Fruit fly (Drosophila melanogaster): ENCODE data around the gene ChT.
A peak's percentile ranks its signal among the peaks of the same experiment; 100 is the strongest.

ChT gene

DNA sequence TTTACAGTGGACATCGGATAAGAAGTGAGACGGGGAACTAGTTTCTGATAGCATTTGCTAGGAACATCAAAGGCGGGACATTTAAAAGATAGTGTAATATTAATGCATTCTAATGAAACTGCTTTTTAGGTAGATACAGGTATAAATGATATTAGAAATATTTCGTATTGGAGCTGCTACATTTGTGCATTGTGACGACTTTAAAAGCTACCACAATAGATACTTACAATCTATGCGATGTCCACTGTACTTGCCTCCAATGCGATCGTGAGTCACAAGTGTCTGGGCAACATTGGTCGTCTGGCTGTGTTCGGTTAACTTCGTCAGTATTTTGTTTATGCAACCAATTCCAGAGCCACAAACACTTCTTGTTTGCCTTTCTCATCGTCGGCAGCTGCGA, 10.6 kb upstream of the ChT start (continued):
- peak; percentile 82 for TF ChIP-seq Drgx (GFP tag; IDR thresholded peaks at IDR 0.05)
- TF ChIP-seq tgo (GFP tag; IDR thresholded peaks at IDR 0.05) = peak; percentile 43; the same call in 2 of the 3 replicates
- TF ChIP-seq Sox100B (GFP tag; optimal IDR thresholded peaks at IDR 0.05) = peak; percentile 32
- peak; percentile 40 for TF ChIP-seq CG2120 (GFP tag; optimal IDR thresholded peaks at IDR 0.05)
- no peak for TF ChIP-seq bab2 (GFP tag; optimal IDR thresholded peaks at IDR 0.05)
- peak; percentile 26; the same call in 1 of the 2 replicates for TF ChIP-seq CG14014 (GFP tag; IDR thresholded peaks at IDR 0.05)
- no peak for TF ChIP-seq GATAe (GFP tag; conservative IDR thresholded peaks at IDR 0.05)
- TF ChIP-seq CG8359 (GFP tag; optimal IDR thresholded peaks at IDR 0.05; ENCODE audit: borderline replicate concordance) = no peak
- no peak for TF ChIP-seq ttk (GFP tag; IDR thresholded peaks at IDR 0.05)
- TF ChIP-seq lmd (GFP tag; IDR thresholded peaks at IDR 0.05) = peak; percentile 34; the same call in 1 of the 2 replicates
- TF ChIP-seq CG17186 (GFP tag; optimal IDR thresholded peaks at IDR 0.05) = no peak
- TF ChIP-seq CG8089 (GFP tag; optimal IDR thresholded peaks at IDR 0.05) = no peak
- TF ChIP-seq kni (GFP tag; optimal IDR thresholded peaks at IDR 0.05) = no peak
- 0 out of 3 replicates have a peak, but pooled peaks have one; percentile 7 for TF ChIP-seq CG3726 (GFP tag; IDR thresholded peaks at IDR 0.05)
- TF ChIP-seq CG7745 (tag; optimal IDR thresholded peaks at IDR 0.05) = no peak
- no peak for TF ChIP-seq en (GFP tag; optimal IDR thresholded peaks at IDR 0.05)
- no peak for TF ChIP-seq MBD-R2 (GFP tag; IDR thresholded peaks at IDR 0.05)
- TF ChIP-seq Fer3 (tag; optimal IDR thresholded peaks at IDR 0.05) = peak; percentile 18
- peak; percentile 20 for TF ChIP-seq mam (GFP tag; optimal IDR thresholded peaks at IDR 0.05)
- no peak for TF ChIP-seq CG18476 (GFP tag; optimal IDR thresholded peaks at IDR 0.05)
- TF ChIP-seq p53 (GFP tag; optimal IDR thresholded peaks at IDR 0.05) = no peak
- TF ChIP-seq Ada2b (GFP tag; IDR thresholded peaks at IDR 0.05) = peak; percentile 35
- no peak for TF ChIP-seq D19B (GFP tag; optimal IDR thresholded peaks at IDR 0.05)
- TF ChIP-seq Chrac-16 (GFP tag; optimal IDR thresholded peaks at IDR 0.05) = no peak
- TF ChIP-seq CG13424 (tag; optimal IDR thresholded peaks at IDR 0.05) = peak; percentile 48
- no peak for TF ChIP-seq Mrtf (GFP tag; IDR thresholded peaks at IDR 0.05)
- no peak for TF ChIP-seq Poxn (GFP tag; IDR thresholded peaks at IDR 0.05)
- TF ChIP-seq az2 (GFP tag; optimal IDR thresholded peaks at IDR 0.05) = peak; percentile 7
- no peak for TF ChIP-seq CG11456 (GFP tag; IDR thresholded peaks at IDR 0.05)
- TF ChIP-seq cas (GFP tag; IDR thresholded peaks at IDR 0.05) = no peak
- TF ChIP-seq pan (optimal IDR thresholded peaks at IDR 0.05) = no peak
- TF ChIP-seq pan (GFP tag; optimal IDR thresholded peaks at IDR 0.05 in 1 of 2, IDR thresholded peaks at IDR 0.05 in 1 of 2) = no peak
- no peak for TF ChIP-seq CG17612 (GFP tag; IDR thresholded peaks at IDR 0.05)
- TF ChIP-seq grau (tag; optimal IDR thresholded peaks at IDR 0.05) = peak; percentile 89
- no peak for TF ChIP-seq amos (GFP tag; IDR thresholded peaks at IDR 0.05; ENCODE audit: partially characterized antibody)
- peak; percentile 8; the same call in 1 of the 2 replicates for TF ChIP-seq sob (GFP tag; IDR thresholded peaks at IDR 0.05)
- TF ChIP-seq hth (optimal IDR thresholded peaks at IDR 0.05) = no peak
- no peak for TF ChIP-seq kah (GFP tag; optimal IDR thresholded peaks at IDR 0.05)
- TF ChIP-seq CG1603 (tag; optimal IDR thresholded peaks at IDR 0.05) = peak; percentile 32
- no peak for TF ChIP-seq ham (GFP tag; IDR thresholded peaks at IDR 0.05)
- TF ChIP-seq unpg (GFP tag; optimal IDR thresholded peaks at IDR 0.05) = peak; percentile 2
- peak in 1 of 2 experiments; percentile 13 for TF ChIP-seq Hr51 (GFP tag; optimal IDR thresholded peaks at IDR 0.05)
- no peak for TF ChIP-seq CG7357 (GFP tag; IDR thresholded peaks at IDR 0.05)
- no peak for TF ChIP-seq ATbp (GFP tag; optimal IDR thresholded peaks at IDR 0.05)
- 0 out of 2 replicates have a peak, but pooled peaks have one; percentile 24 for TF ChIP-seq CG9932 (GFP tag; IDR thresholded peaks at IDR 0.05)
- TF ChIP-seq CG1792 (GFP tag; optimal IDR thresholded peaks at IDR 0.05) = no peak
- TF ChIP-seq CG12659 (GFP tag; optimal IDR thresholded peaks at IDR 0.05) = peak; percentile 10
- TF ChIP-seq CG2889 (GFP tag; IDR thresholded peaks at IDR 0.05) = no peak
- TF ChIP-seq dpn (GFP tag; optimal IDR thresholded peaks at IDR 0.05) = no peak
- 0 out of 2 replicates have a peak, but pooled peaks have one; percentile 4 for TF ChIP-seq CG17328 (GFP tag; IDR thresholded peaks at IDR 0.05)
- no peak for TF ChIP-seq CG1024 (GFP tag; IDR thresholded peaks at IDR 0.05)
- TF ChIP-seq CG9215 (GFP tag; IDR thresholded peaks at IDR 0.05) = peak; percentile 24; the same call in 1 of the 2 replicates
